Worm (Caenorhabditis elegans) whole organism, L3 larva: ENCODE data around the gene M110.3.

ENCODE experiments used
- R02D3.7 ChIP-seq: fragments of 150-350 bp; optimal IDR thresholded peaks from 2 replicates; lab custom pipeline; 2014; ENCODE audit warnings: missing biosample characterization, missing genetic modification characterization
- aly-2 ChIP-seq: fragments of 150-350 bp; optimal IDR thresholded peaks from 2 replicates; lab custom pipeline; 2014; ENCODE audit warnings: missing biosample characterization, missing genetic modification characterization
- ama-1 ChIP-seq: fragments of 150-350 bp; optimal IDR thresholded peaks from 2 replicates; lab custom pipeline; 2018
- ceh-16 ChIP-seq: sonication (generic microtip); optimal IDR thresholded peaks from 2 replicates; lab custom pipeline; 2017; ENCODE audit warnings: missing biosample characterization, missing genetic modification characterization
- ceh-28 ChIP-seq: fragments of 150-350 bp; optimal IDR thresholded peaks from 2 replicates; lab custom pipeline; 2014; ENCODE audit warnings: missing biosample characterization, missing genetic modification reagents, missing genetic modification characterization
- ceh-9 ChIP-seq: sonication (generic microtip); optimal IDR thresholded peaks from 2 replicates; lab custom pipeline; 2018; ENCODE audit warnings: missing biosample characterization, missing genetic modification characterization
- daf-12 ChIP-seq: fragments of 150-350 bp; optimal IDR thresholded peaks from 2 replicates; lab custom pipeline; 2014; ENCODE audit warnings: missing biosample characterization, missing genetic modification reagents, missing genetic modification characterization
- elt-1 ChIP-seq: fragments of 150-350 bp; optimal IDR thresholded peaks from 2 replicates; lab custom pipeline; 2014; ENCODE audit warnings: missing biosample characterization, missing genetic modification characterization
- elt-2 ChIP-seq: sonication (generic microtip); optimal IDR thresholded peaks from 2 replicates; lab custom pipeline; 2016; ENCODE audit warnings: missing genetic modification reagents, mild to moderate bottlenecking, missing genetic modification characterization, missing compliant biosample characterization
- eor-1 ChIP-seq, 2 experiments: fragments of 150-350 bp; optimal IDR thresholded peaks; 2 replicates each; lab custom pipeline; 2014 to 2018; ENCODE audit warnings: missing biosample characterization in 2 of 2, missing genetic modification characterization in 2 of 2
- fkh-2 ChIP-seq: fragments of 150-350 bp; optimal IDR thresholded peaks from 2 replicates; lab custom pipeline; 2014; ENCODE audit warnings: missing biosample characterization, missing genetic modification reagents, missing genetic modification characterization
- hmg-11 ChIP-seq: sonication (generic microtip); optimal IDR thresholded peaks from 2 replicates; lab custom pipeline; 2016; ENCODE audit warnings: missing genetic modification characterization, missing compliant biosample characterization
- jun-1 ChIP-seq: fragments of 150-350 bp; optimal IDR thresholded peaks from 2 replicates; lab custom pipeline; 2014; ENCODE audit warnings: missing biosample characterization, missing genetic modification reagents, missing genetic modification characterization
- lin-15B ChIP-seq: fragments of 150-350 bp; optimal IDR thresholded peaks from 2 replicates; lab custom pipeline; 2014; ENCODE audit warnings: missing biosample characterization, missing genetic modification characterization
- lsy-12 ChIP-seq: sonication (generic microtip); optimal IDR thresholded peaks from 2 replicates; lab custom pipeline; 2016; ENCODE audit warnings: mild to moderate bottlenecking, missing genetic modification characterization, missing compliant biosample characterization
- nfya-1 ChIP-seq: sonication (generic microtip); optimal IDR thresholded peaks from 2 replicates; lab custom pipeline; 2017; ENCODE audit warnings: missing genetic modification characterization, mild to moderate bottlenecking, missing compliant biosample characterization, antibody characterized with exemption, moderate library complexity; ENCODE audit not compliant: insufficient read depth
- nhr-12 ChIP-seq: fragments of 150-350 bp; optimal IDR thresholded peaks from 2 replicates; lab custom pipeline; 2014; ENCODE audit warnings: missing biosample characterization, missing genetic modification characterization
- nhr-23 ChIP-seq: fragments of 150-350 bp; optimal IDR thresholded peaks from 2 replicates; lab custom pipeline; 2014; ENCODE audit warnings: missing biosample characterization, missing genetic modification reagents, missing genetic modification characterization
- nhr-237 ChIP-seq: fragments of 150-350 bp; optimal IDR thresholded peaks from 2 replicates; lab custom pipeline; 2014; ENCODE audit warnings: missing biosample characterization, missing genetic modification characterization
- nhr-25 ChIP-seq: sonication (generic microtip); optimal IDR thresholded peaks from 2 replicates; lab custom pipeline; 2017; ENCODE audit warnings: missing biosample characterization, missing genetic modification characterization
- nhr-28 ChIP-seq: fragments of 150-350 bp; optimal IDR thresholded peaks from 2 replicates; lab custom pipeline; 2014; ENCODE audit warnings: missing biosample characterization, missing genetic modification characterization
- nhr-43 ChIP-seq: sonication (generic microtip); optimal IDR thresholded peaks from 2 replicates; lab custom pipeline; 2016; ENCODE audit warnings: mild to moderate bottlenecking, missing genetic modification characterization, missing compliant biosample characterization; ENCODE audit not compliant: poor library complexity, severe bottlenecking
- nhr-67 ChIP-seq: fragments of 150-350 bp; optimal IDR thresholded peaks from 2 replicates; lab custom pipeline; 2014; ENCODE audit warnings: missing biosample characterization, missing genetic modification characterization
- nhr-76 ChIP-seq: fragments of 150-350 bp; sonication (generic microtip); optimal IDR thresholded peaks from 5 replicates; lab custom pipeline; 2014; ENCODE audit warnings: missing biosample characterization, missing genetic modification characterization
- nhr-77 ChIP-seq: fragments of 150-350 bp; optimal IDR thresholded peaks from 2 replicates; lab custom pipeline; 2014; ENCODE audit warnings: missing biosample characterization, missing genetic modification characterization
- pha-4 ChIP-seq: fragments of 150-350 bp; optimal IDR thresholded peaks from 2 replicates; lab custom pipeline; 2014; ENCODE audit warnings: missing biosample characterization, missing genetic modification reagents, missing genetic modification characterization
- pqm-1 ChIP-seq: fragments of 150-350 bp; optimal IDR thresholded peaks from 2 replicates; lab custom pipeline; 2017; ENCODE audit warnings: missing biosample characterization, missing genetic modification characterization, inconsistent platforms
- sea-2 ChIP-seq: fragments of 150-350 bp; sonication (generic microtip); optimal IDR thresholded peaks from 4 replicates; lab custom pipeline; 2014; ENCODE audit warnings: missing biosample characterization, missing genetic modification reagents, missing genetic modification characterization
- skn-1 ChIP-seq: fragments of 150-350 bp; optimal IDR thresholded peaks from 2 replicates; lab custom pipeline; 2014; ENCODE audit warnings: missing biosample characterization, missing genetic modification characterization
- snpc-4 ChIP-seq: fragments of 150-350 bp; optimal IDR thresholded peaks from 2 replicates; lab custom pipeline; 2014; ENCODE audit warnings: missing biosample characterization, missing genetic modification characterization
- unc-39 ChIP-seq: sonication (generic microtip); optimal IDR thresholded peaks from 4 replicates; lab custom pipeline; 2017; ENCODE audit warnings: missing biosample characterization, missing genetic modification characterization
- unc-62 ChIP-seq: fragments of 150-350 bp; sonication (generic microtip); optimal IDR thresholded peaks from 4 replicates; lab custom pipeline; 2014; ENCODE audit warnings: missing biosample characterization, missing genetic modification reagents, missing genetic modification characterization
- zag-1 ChIP-seq: fragments of 150-350 bp; optimal IDR thresholded peaks from 2 replicates; lab custom pipeline; 2014; ENCODE audit warnings: missing biosample characterization, missing genetic modification characterization
- ztf-11 ChIP-seq: fragments of 150-350 bp; optimal IDR thresholded peaks from 2 replicates; lab custom pipeline; 2014; ENCODE audit warnings: missing biosample characterization, missing genetic modification characterization
- ztf-4 ChIP-seq: fragments of 150-350 bp; optimal IDR thresholded peaks from 2 replicates; lab custom pipeline; 2014; ENCODE audit warnings: missing biosample characterization, missing genetic modification characterization

The M110.3 gene

DNA sequence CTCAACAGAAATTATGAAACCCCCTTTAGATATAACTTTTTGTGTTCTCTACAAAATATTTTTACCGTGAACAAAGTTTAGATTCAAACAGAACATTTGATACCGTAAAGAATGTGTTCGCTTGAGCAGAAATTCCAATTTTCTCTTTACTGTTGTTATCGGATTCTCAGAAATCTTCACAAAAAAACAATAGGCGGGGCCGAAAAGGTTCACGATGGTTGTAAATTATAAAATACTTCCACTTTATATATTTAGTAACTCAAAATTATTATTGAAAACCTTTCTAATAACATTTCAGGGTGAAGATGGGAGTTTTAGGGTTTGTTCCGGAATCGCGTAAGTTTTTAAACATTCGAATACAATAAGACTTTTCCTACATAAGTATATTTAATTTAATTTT, 21.7 kb upstream of the M110.3 start, which contains the start of gene nlp-5:
Gene nlp-5, plus strand, starts transcription at position 301 of the 400 bp plus-strand sequence.
- TF ChIP-seq nhr-237 (tag; lab: Kevin White, UChicago) = no peak
- TF ChIP-seq snpc-4 (tag; lab: Kevin White, UChicago) = no peak
- no peak for TF ChIP-seq nhr-67
- no peak for TF ChIP-seq nhr-28 (tag; lab: Kevin White, UChicago)
- TF ChIP-seq ztf-11 (tag; lab: Kevin White, UChicago) = no peak
- TF ChIP-seq hmg-11 (tag; lab: Kevin White, UChicago) = no peak
- TF ChIP-seq skn-1 (tag; lab: Kevin White, UChicago) = no peak
- TF ChIP-seq nhr-76 (tag; lab: Kevin White, UChicago) = no peak
- TF ChIP-seq sea-2 (GFP tag; lab: Kevin White, UChicago) = no peak
- TF ChIP-seq lsy-12 (tag; lab: Kevin White, UChicago) = no peak
- no peak for TF ChIP-seq unc-62 (GFP tag; lab: Kevin White, UChicago)
- no peak for TF ChIP-seq ztf-4 (tag; lab: Kevin White, UChicago)
- TF ChIP-seq lin-15B (tag; lab: Kevin White, UChicago) = no peak

DNA sequence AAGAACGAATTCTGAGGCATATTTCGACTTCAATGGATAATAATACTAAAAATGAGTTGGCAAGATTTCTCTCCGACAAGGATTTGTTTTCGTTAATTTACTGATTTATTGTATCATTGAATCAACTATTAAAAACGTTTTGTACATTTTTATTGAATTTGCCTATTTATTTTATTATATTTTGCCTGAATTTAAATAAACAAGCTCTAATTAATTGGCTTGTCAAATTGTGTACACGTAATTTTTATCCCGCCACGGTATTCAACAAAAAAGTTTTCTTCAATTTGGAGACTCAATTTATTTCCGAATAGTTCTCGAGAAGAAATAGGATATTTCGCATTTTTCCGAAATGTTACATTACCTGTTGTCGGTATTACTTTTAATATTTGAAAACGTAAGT, 16.1 kb upstream of the M110.3 start, which contains the start of gene M110.7:
Gene M110.7, plus strand, starts transcription at position 301 of the 400 bp plus-strand sequence.
- TF ChIP-seq nhr-77 (tag; lab: Kevin White, UChicago) (no peak), nfya-1 (tag; lab: Kevin White, UChicago) (no peak), ama-1 (no peak), nhr-25 (no peak), ceh-9 (tag; lab: Kevin White, UChicago) (no peak), lsy-12 (tag; lab: Kevin White, UChicago) (no peak), ztf-4 (tag; lab: Kevin White, UChicago) (no peak), nhr-43 (tag; lab: Kevin White, UChicago) (no peak), ceh-16 (tag; lab: Kevin White, UChicago) (no peak), nhr-23 (tag; lab: Kevin White, UChicago) (no peak), elt-1 (tag; lab: Kevin White, UChicago) (no peak), aly-2 (tag; lab: Kevin White, UChicago) (no peak), nhr-12 (tag; lab: Kevin White, UChicago) (no peak), jun-1 (tag; lab: Kevin White, UChicago) (no peak), nhr-237 (tag; lab: Kevin White, UChicago) (no peak), unc-39 (no peak), lin-15B (tag; lab: Kevin White, UChicago) (no peak), daf-12 (tag; lab: Kevin White, UChicago) (no peak), fkh-2 (tag; lab: Kevin White, UChicago) (no peak)

DNA sequence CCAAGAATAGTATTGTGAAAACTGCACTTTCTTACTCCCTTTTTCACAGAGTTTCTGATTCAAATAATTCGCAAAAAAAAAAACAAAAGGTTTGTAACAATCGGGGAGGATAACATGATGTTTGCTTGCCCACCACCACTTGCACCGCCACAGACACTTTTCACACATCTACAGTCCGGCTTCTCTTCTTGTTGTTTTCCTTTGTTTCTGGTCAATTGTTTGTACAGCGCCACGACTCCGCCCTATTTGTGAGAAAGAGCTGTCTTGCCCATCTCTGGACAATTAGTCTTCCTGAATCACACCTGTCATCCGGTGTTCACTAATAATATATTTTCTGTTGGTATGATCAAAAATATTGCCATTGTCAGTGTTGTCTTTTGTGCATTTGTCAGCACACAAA, 14.6 kb upstream of the M110.3 start, which contains the start of gene M110.9:
Gene M110.9, plus strand, starts transcription at position 301 of the 400 bp plus-strand sequence.
- TF ChIP-seq snpc-4 (tag; lab: Kevin White, UChicago) = no peak

DNA sequence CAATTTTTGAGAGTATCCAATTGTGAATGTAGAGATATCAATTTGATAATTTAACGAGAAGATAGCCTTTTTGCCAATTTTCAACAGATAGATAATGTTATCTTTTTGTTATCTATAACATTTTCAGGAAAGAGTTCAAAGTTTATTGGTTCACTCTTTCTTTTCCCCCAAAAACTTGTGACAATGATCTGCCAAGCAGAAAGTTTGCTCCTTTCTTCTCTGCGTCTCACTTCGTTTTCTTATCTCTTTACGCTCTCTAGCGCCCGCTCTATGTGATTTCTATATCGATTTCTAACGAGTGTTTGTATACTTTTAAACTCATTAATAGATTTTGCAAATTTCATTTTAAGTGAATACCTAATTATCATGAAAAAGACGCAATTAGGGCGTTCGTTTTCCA, 10.1 kb upstream of the M110.3 start:
- TF ChIP-seq lsy-12 (tag; lab: Kevin White, UChicago) (no peak), nhr-76 (tag; lab: Kevin White, UChicago) (no peak), zag-1 (tag; lab: Kevin White, UChicago) (no peak), ceh-28 (peak; percentile 22), eor-1 (tag; optimal IDR thresholded peaks at IDR 0.05; lab: Kevin White, UChicago) (no peak), nhr-43 (tag; lab: Kevin White, UChicago) (no peak), ceh-16 (tag; lab: Kevin White, UChicago) (no peak), elt-2 (tag; lab: Kevin White, UChicago) (peak; percentile 95), ztf-11 (tag; lab: Kevin White, UChicago) (no peak), pha-4 (tag; lab: Kevin White, UChicago) (peak; percentile 68), R02D3.7 (tag; lab: Kevin White, UChicago) (no peak), pqm-1 (peak; percentile 83)
- TF ChIP-seq, all 47 proteins: peak for 4

DNA sequence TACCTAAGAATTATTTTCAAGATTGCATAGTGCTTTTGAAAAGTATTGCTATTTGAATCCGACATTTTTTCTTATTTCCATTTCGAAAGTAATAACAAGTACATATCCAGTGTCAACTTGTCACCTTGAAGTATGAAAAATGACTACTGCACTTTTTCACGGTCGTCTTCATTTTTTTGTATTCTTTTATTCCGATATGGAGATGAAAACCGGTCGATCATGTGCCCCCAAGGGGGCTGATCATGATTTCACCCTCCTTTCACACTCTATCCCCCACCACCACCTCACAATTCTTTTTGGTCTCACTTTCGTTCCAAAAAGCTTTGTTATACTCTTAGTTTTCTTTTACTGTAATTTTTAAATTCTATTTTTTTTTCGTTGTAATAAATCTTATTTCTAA, 9.5 kb upstream of the M110.3 start:
- peak; percentile 13 for TF ChIP-seq nfya-1 (tag; lab: Kevin White, UChicago)
- peak; percentile 52 for TF ChIP-seq nhr-25
- peak; percentile 26 for TF ChIP-seq nhr-43 (tag; lab: Kevin White, UChicago)
- no peak for TF ChIP-seq R02D3.7 (tag; lab: Kevin White, UChicago)
- peak; percentile 32 for TF ChIP-seq ama-1
- TF ChIP-seq elt-2 (tag; lab: Kevin White, UChicago) = no peak
- no peak for TF ChIP-seq pqm-1
- TF ChIP-seq, all 47 proteins: peak for 4
